Fruit fly (Drosophila melanogaster) whole organism, embryonic: Measurements from ENCODE around the gene CG13114.
A peak's percentile ranks its signal among the peaks of the same experiment; 100 is the strongest.

Experiments
- CG10366 ChIP-seq: fragments of 200-800 bp; sonication (Bioruptor generic); IDR thresholded peaks from 2 replicates; pipeline ENCODE4 v1.3.6; 2022; ENCODE audit warnings: missing biosample characterization, missing genetic modification characterization
- CG10462 ChIP-seq: fragments of 200-800 bp; sonication (Bioruptor generic); optimal IDR thresholded peaks from 2 replicates; lab custom pipeline; 2016; ENCODE audit warnings: missing biosample characterization, missing genetic modification characterization
- CG13287 ChIP-seq: fragments of 200-800 bp; sonication (Bioruptor generic); IDR thresholded peaks from 2 replicates; pipeline ENCODE4 v1.3.6; 2022; ENCODE audit warnings: missing biosample characterization, missing genetic modification characterization; ENCODE audit not compliant: partially characterized antibody
- CG16813 ChIP-seq: fragments of 200-800 bp; sonication (Bioruptor generic); IDR thresholded peaks from 3 replicates; pipeline ENCODE4 v1.3.6; 2022; ENCODE audit warnings: missing biosample characterization, missing genetic modification characterization; ENCODE audit not compliant: partially characterized antibody
- CG17612 ChIP-seq: fragments of 200-800 bp; sonication (Bioruptor generic); IDR thresholded peaks from 2 replicates; pipeline ENCODE4 v1.3.6; 2022; ENCODE audit warnings: missing biosample characterization, missing genetic modification characterization
- CG1832 ChIP-seq: fragments of 200-800 bp; sonication (Bioruptor generic); optimal IDR thresholded peaks from 2 replicates; lab custom pipeline; 2017; ENCODE audit warnings: missing biosample characterization, mild to moderate bottlenecking, missing genetic modification characterization, inconsistent platforms
- CG32532 ChIP-seq: fragments of 200-800 bp; sonication (Bioruptor generic); IDR thresholded peaks from 2 replicates; pipeline ENCODE4 v1.3.6; 2022; ENCODE audit warnings: missing biosample characterization, missing genetic modification characterization
- CG32772 ChIP-seq: fragments of 200-800 bp; sonication (Bioruptor generic); IDR thresholded peaks from 2 replicates; pipeline ENCODE4 v1.3.6; 2022; ENCODE audit warnings: missing biosample characterization, missing genetic modification characterization
- CG4707 ChIP-seq: fragments of 200-800 bp; sonication (Bioruptor generic); optimal IDR thresholded peaks from 2 replicates; lab custom pipeline; 2018; ENCODE audit warnings: missing biosample characterization, mild to moderate bottlenecking, missing genetic modification characterization, moderate library complexity
- CG4730 ChIP-seq: fragments of 200-800 bp; sonication (Bioruptor generic); IDR thresholded peaks from 2 replicates; pipeline ENCODE4 v1.3.6; 2022; ENCODE audit warnings: missing biosample characterization, missing genetic modification characterization
- CG5953 ChIP-seq: fragments of 200-800 bp; sonication (Bioruptor generic); IDR thresholded peaks from 2 replicates; pipeline ENCODE4 v1.3.6; 2022; ENCODE audit warnings: missing biosample characterization, missing genetic modification characterization
- CG6854 ChIP-seq: fragments of 200-800 bp; sonication (Bioruptor generic); optimal IDR thresholded peaks from 3 replicates; lab custom pipeline; 2017; ENCODE audit warnings: missing biosample characterization, mild to moderate bottlenecking, missing genetic modification characterization
- CG7372 ChIP-seq: fragments of 200-800 bp; sonication (Bioruptor generic); IDR thresholded peaks from 2 replicates; pipeline ENCODE4 v1.3.6; 2022; ENCODE audit warnings: missing biosample characterization, missing genetic modification characterization
- CG9797 ChIP-seq: fragments of 200-800 bp; sonication (Bioruptor generic); optimal IDR thresholded peaks from 3 replicates; lab custom pipeline; 2018; ENCODE audit warnings: missing biosample characterization, mild to moderate bottlenecking, missing genetic modification characterization
- CG9932 ChIP-seq: fragments of 200-800 bp; sonication (Bioruptor generic); IDR thresholded peaks from 2 replicates; pipeline ENCODE4 v1.3.6; 2022; ENCODE audit warnings: missing biosample characterization, missing genetic modification characterization
- Chrac-16 ChIP-seq: fragments of 200-800 bp; sonication (Bioruptor generic); optimal IDR thresholded peaks from 3 replicates; lab custom pipeline; 2016; ENCODE audit warnings: missing biosample characterization, missing genetic modification characterization
- Deaf1 ChIP-seq: fragments of 200-800 bp; optimal IDR thresholded peaks from 3 replicates; lab custom pipeline; 2019; ENCODE audit warnings: missing biosample characterization, mild to moderate bottlenecking, missing genetic modification characterization, moderate library complexity
- Dp ChIP-seq: fragments of 200-800 bp; sonication (Bioruptor generic); optimal IDR thresholded peaks from 2 replicates; lab custom pipeline; 2018; ENCODE audit warnings: missing biosample characterization, mild to moderate bottlenecking, missing genetic modification characterization, moderate library complexity
- Ets65A ChIP-seq: fragments of 200-800 bp; sonication (Bioruptor generic); peaks from one replicate; lab custom pipeline; 2016; ENCODE audit warnings: missing biosample characterization, missing genetic modification characterization
- HLHmδ ChIP-seq: fragments of 200-800 bp; sonication (Bioruptor generic); optimal IDR thresholded peaks from 2 replicates; lab custom pipeline; 2018; ENCODE audit warnings: missing biosample characterization, mild to moderate bottlenecking, missing genetic modification characterization, moderate library complexity
- MTF-1 ChIP-seq: fragments of 200-800 bp; sonication (Bioruptor generic); optimal IDR thresholded peaks from 2 replicates; lab custom pipeline; 2018; ENCODE audit warnings: missing biosample characterization, mild to moderate bottlenecking, missing genetic modification characterization, borderline replicate concordance
- Max ChIP-seq: fragments of 200-800 bp; sonication (Bioruptor generic); optimal IDR thresholded peaks from 2 replicates; lab custom pipeline; 2016; ENCODE audit warnings: missing biosample characterization, mild to moderate bottlenecking, missing genetic modification characterization
- Med ChIP-seq: fragments of 200-800 bp; sonication (Bioruptor generic); peaks from one replicate; lab custom pipeline; 2016; ENCODE audit warnings: missing biosample characterization, missing genetic modification characterization, mild to moderate bottlenecking, inconsistent platforms, moderate library complexity
- PHDP ChIP-seq: fragments of 200-800 bp; sonication (Bioruptor generic); optimal IDR thresholded peaks from 3 replicates; lab custom pipeline; 2018; ENCODE audit warnings: missing biosample characterization, mild to moderate bottlenecking, missing genetic modification characterization, moderate library complexity
- Rfx ChIP-seq: fragments of 200-800 bp; sonication (Bioruptor generic); IDR thresholded peaks from 2 replicates; pipeline ENCODE4 v1.3.6; 2022; ENCODE audit warnings: missing biosample characterization, missing genetic modification characterization
- Sox100B ChIP-seq: fragments of 200-800 bp; sonication (Bioruptor generic); optimal IDR thresholded peaks from 3 replicates; lab custom pipeline; 2018; ENCODE audit warnings: missing biosample characterization, mild to moderate bottlenecking, missing genetic modification characterization
- Trl ChIP-seq, 3 experiments: fragments of >200 bp in 2 of 3; fragments of 200-800 bp in 1 of 3; sonication (Bioruptor generic) in 1 of 3; optimal IDR thresholded peaks; 2 replicates in 1 of 3; 3 replicates in 2 of 3; lab custom pipeline; 2016 to 2017; ENCODE audit warnings: missing biosample characterization in 1 of 3, missing genetic modification characterization in 1 of 3
- aop ChIP-seq: fragments of 200-800 bp; sonication (Bioruptor generic); IDR thresholded peaks from 2 replicates; pipeline ENCODE4 v1.3.6; 2022; ENCODE audit warnings: missing biosample characterization, missing genetic modification characterization
- bigmax ChIP-seq: fragments of 200-800 bp; sonication (Bioruptor generic); optimal IDR thresholded peaks from 2 replicates; lab custom pipeline; 2018; ENCODE audit warnings: missing biosample characterization, mild to moderate bottlenecking, missing genetic modification characterization
- chinmo ChIP-seq: fragments of 200-800 bp; sonication (Bioruptor generic); IDR thresholded peaks from 4 replicates; pipeline ENCODE4 v1.3.6; 2022; ENCODE audit warnings: missing biosample characterization, missing genetic modification characterization; ENCODE audit not compliant: partially characterized antibody
- chm ChIP-seq: fragments of 200-800 bp; sonication (Bioruptor generic); IDR thresholded peaks from 2 replicates; pipeline ENCODE4 v1.3.6; 2022; ENCODE audit warnings: missing biosample characterization, missing genetic modification characterization
- crol ChIP-seq: fragments of 200-800 bp; sonication (Bioruptor generic); IDR thresholded peaks from 2 replicates; pipeline ENCODE4 v1.3.6; 2022; ENCODE audit warnings: missing biosample characterization, missing genetic modification characterization
- ind ChIP-seq: fragments of 200-800 bp; sonication (Bioruptor generic); optimal IDR thresholded peaks from 3 replicates; lab custom pipeline; 2016; ENCODE audit warnings: missing biosample characterization, missing genetic modification characterization
- klu ChIP-seq: fragments of 200-800 bp; sonication (Bioruptor generic); IDR thresholded peaks from 2 replicates; pipeline ENCODE4 v1.3.6; 2022; ENCODE audit warnings: missing biosample characterization, missing genetic modification characterization
- lilli ChIP-seq: fragments of 200-800 bp; sonication (Bioruptor generic); optimal IDR thresholded peaks from 3 replicates; lab custom pipeline; 2016; ENCODE audit warnings: missing biosample characterization, missing genetic modification characterization
- onecut ChIP-seq: fragments of 200-800 bp; sonication (Bioruptor generic); IDR thresholded peaks from 2 replicates; pipeline ENCODE4 v1.3.6; 2022; ENCODE audit warnings: missing biosample characterization, missing genetic modification characterization
- pita ChIP-seq: fragments of 200-800 bp; sonication (Bioruptor generic); optimal IDR thresholded peaks from 2 replicates; lab custom pipeline; 2017; ENCODE audit warnings: missing biosample characterization, mild to moderate bottlenecking, missing genetic modification characterization
- pnt ChIP-seq: fragments of 200-800 bp; sonication (Bioruptor generic); optimal IDR thresholded peaks from 3 replicates; lab custom pipeline; 2016; ENCODE audit warnings: missing biosample characterization, missing genetic modification characterization
- pros ChIP-seq: fragments of 200-800 bp; sonication (Bioruptor generic); optimal IDR thresholded peaks from 3 replicates; lab custom pipeline; 2019; ENCODE audit warnings: missing biosample characterization, mild to moderate bottlenecking, missing genetic modification characterization, moderate library complexity
- pzg ChIP-seq: fragments of 200-800 bp; sonication (Bioruptor generic); optimal IDR thresholded peaks from 3 replicates; lab custom pipeline; 2018; ENCODE audit warnings: missing biosample characterization, mild to moderate bottlenecking, missing genetic modification characterization, moderate library complexity
- row ChIP-seq: fragments of 200-800 bp; sonication (Bioruptor generic); IDR thresholded peaks from 3 replicates; pipeline ENCODE4 v1.3.6; 2022; ENCODE audit warnings: missing biosample characterization, missing genetic modification characterization
- run ChIP-seq: fragments of 200-800 bp; sonication (Bioruptor generic); optimal IDR thresholded peaks from 3 replicates; lab custom pipeline; 2018; ENCODE audit warnings: missing biosample characterization, mild to moderate bottlenecking, missing genetic modification characterization
- scrt ChIP-seq: fragments of 200-800 bp; sonication (Bioruptor generic); optimal IDR thresholded peaks from 2 replicates; lab custom pipeline; 2018; ENCODE audit warnings: missing biosample characterization, mild to moderate bottlenecking, missing genetic modification characterization, moderate library complexity
- sima ChIP-seq: fragments of 200-800 bp; sonication (Bioruptor generic); optimal IDR thresholded peaks from 2 replicates; lab custom pipeline; 2016; ENCODE audit warnings: missing biosample characterization, missing genetic modification characterization
- sisA ChIP-seq: fragments of 200-800 bp; sonication (Bioruptor generic); IDR thresholded peaks from 2 replicates; pipeline ENCODE4 v1.3.6; 2022; ENCODE audit warnings: missing biosample characterization, missing genetic modification characterization
- so ChIP-seq: fragments of 200-800 bp; sonication (Bioruptor generic); IDR thresholded peaks from 3 replicates; pipeline ENCODE4 v1.3.6; 2022; ENCODE audit warnings: missing biosample characterization, missing genetic modification characterization
- sr ChIP-seq: fragments of 200-800 bp; sonication (Bioruptor generic); IDR thresholded peaks from 3 replicates; pipeline ENCODE4 v1.3.6; 2022; ENCODE audit warnings: missing biosample characterization, missing genetic modification characterization
- vfl ChIP-seq: fragments of 200-800 bp; sonication (Bioruptor generic); optimal IDR thresholded peaks from 2 replicates; lab custom pipeline; 2016; ENCODE audit warnings: missing biosample characterization, missing genetic modification characterization
- zen2 ChIP-seq: fragments of 200-800 bp; sonication (Bioruptor generic); IDR thresholded peaks from 3 replicates; pipeline ENCODE4 v1.3.6; 2022; ENCODE audit warnings: missing biosample characterization, missing genetic modification characterization; ENCODE audit not compliant: partially characterized antibody

Gene CG13114

DNA sequence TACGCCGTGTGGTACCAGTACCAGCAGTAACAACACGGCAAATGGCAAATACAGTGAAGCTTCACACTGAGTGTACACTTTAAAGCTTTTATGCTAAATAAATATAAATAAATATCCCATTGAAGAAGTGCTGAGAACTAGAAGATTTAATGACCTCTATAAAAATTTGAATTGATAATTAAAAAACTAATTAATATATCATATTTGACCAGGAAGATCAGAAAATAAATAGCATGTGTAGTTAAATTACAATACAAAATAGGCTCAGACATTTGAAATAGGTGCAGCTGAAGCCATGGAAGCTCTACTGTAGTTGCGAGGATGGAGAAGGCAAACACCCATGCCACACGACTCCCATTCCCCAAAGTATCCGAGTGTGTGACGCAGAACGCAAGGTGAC lies 18.9 kb downstream of the CG13114 start (continued):
- peak; percentile 37 for TF ChIP-seq lilli
- TF ChIP-seq so (GFP tag; lab: Robert Waterston, UW) = 0 out of 3 replicates have a peak, but pooled peaks have one; percentile 29
- no peak for TF ChIP-seq Dp (GFP tag; lab: Kevin White, UChicago)
- TF ChIP-seq chm (GFP tag; lab: Robert Waterston, UW) = no peak
- TF ChIP-seq sima = no peak
- TF ChIP-seq klu (GFP tag; lab: Robert Waterston, UW) = peak; percentile 10; the same call in 1 of the 2 replicates

DNA sequence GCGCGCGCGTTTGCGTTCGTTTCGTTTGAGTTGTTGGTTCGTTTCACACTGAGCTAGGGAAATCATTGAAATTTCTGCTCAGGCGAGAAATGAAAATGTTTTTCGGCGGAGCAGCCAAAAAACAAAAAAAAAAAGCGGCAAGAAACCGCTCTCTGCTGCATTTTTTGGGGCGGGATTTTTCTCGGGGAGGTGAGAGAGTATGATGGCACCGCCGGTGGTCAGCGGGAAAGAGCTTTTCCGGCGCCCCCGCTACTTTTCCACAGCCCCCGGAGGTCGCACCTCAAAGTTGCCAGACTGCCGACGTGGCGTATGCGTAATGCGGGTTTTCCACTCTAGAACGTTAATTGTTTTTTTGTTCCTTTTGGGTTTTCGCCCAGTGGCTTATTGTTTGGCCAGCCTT lies 19.8 kb downstream of the CG13114 start, which contains the start of gene CG46468:
Gene CG46468, minus strand, starts transcription at position 52 of the 400 bp plus-strand sequence.
- TF ChIP-seq Sox100B (GFP tag; lab: Kevin White, UChicago) (no peak), CG10462 (GFP tag; lab: Kevin White, UChicago) (no peak), vfl (GFP tag; lab: Kevin White, UChicago) (no peak), CG17612 (GFP tag; lab: Robert Waterston, UW) (no peak), Med (peak; percentile 38), pnt (GFP tag; lab: Kevin White, UChicago) (no peak), pzg (no peak), chinmo (GFP tag; lab: Robert Waterston, UW) (no peak), Ets65A (GFP tag; lab: Kevin White, UChicago) (peak; percentile 10), sr (GFP tag; lab: Robert Waterston, UW) (peak; percentile 55; the same call in 2 of the 3 replicates), CG13287 (GFP tag; lab: Robert Waterston, UW) (no peak; the same call in 1 of the 2 replicates), crol (peak; percentile 71), Chrac-16 (GFP tag; lab: Kevin White, UChicago) (no peak), pita (GFP tag; lab: Kevin White, UChicago) (no peak), CG1832 (GFP tag; lab: Kevin White, UChicago) (no peak), CG32532 (GFP tag; lab: Robert Waterston, UW) (no peak), scrt (GFP tag; lab: Kevin White, UChicago) (no peak), Rfx (GFP tag; lab: Robert Waterston, UW) (0 out of 2 replicates have a peak, but pooled peaks have one; percentile 20), row (GFP tag; lab: Robert Waterston, UW) (0 out of 3 replicates have a peak, but pooled peaks have one; percentile 17), CG4730 (GFP tag; lab: Robert Waterston, UW) (0 out of 2 replicates have a peak, but pooled peaks have one; percentile 10), CG32772 (GFP tag; lab: Robert Waterston, UW) (peak; percentile 11; the same call in 1 of the 2 replicates), CG7372 (GFP tag; lab: Robert Waterston, UW) (0 out of 2 replicates have a peak, but pooled peaks have one; percentile 9), bigmax (GFP tag; lab: Kevin White, UChicago) (no peak), run (tag; lab: Kevin White, UChicago) (no peak), Max (GFP tag; lab: Kevin White, UChicago) (no peak), pros (no peak), CG16813 (no peak), CG9797 (no peak)

DNA sequence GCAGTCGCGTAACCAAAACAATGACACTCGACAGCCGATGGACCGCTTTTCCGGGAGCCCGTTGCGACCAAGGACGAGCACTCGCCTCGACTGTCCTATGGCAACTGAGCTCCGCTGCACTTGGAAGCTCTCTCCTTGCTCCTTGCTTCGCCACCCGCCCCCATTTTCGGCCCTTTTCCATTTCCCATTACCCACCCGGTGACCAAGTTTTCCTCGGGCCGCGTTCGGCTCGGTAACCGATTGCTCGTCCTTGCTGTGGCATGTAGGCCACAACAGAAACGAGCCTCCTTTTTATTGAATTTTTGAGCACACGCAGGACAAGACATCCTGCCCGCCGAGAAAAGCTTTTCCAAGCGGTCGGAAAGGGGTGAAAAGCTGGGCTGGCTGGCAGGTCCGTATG lies 21.0 kb downstream of the CG13114 start, which contains the start of gene jp:
Gene jp, minus strand, starts transcription at position 95 of the 400 bp plus-strand sequence.
- TF ChIP-seq Med = peak; percentile 68
- no peak for TF ChIP-seq zen2 (GFP tag; lab: Robert Waterston, UW)
- no peak for TF ChIP-seq PHDP (tag; lab: Kevin White, UChicago)
- 0 out of 3 replicates have a peak, but pooled peaks have one; percentile 25 for TF ChIP-seq CG16813
- TF ChIP-seq aop (GFP tag; lab: Robert Waterston, UW) = no peak
- TF ChIP-seq HLHmδ (GFP tag; lab: Kevin White, UChicago) = no peak
- TF ChIP-seq Trl (optimal IDR thresholded peaks at IDR 0.05; lab: Kevin White, UChicago) = no peak
- no peak for TF ChIP-seq Trl (GFP tag; optimal IDR thresholded peaks at IDR 0.05; lab: Kevin White, UChicago)
- TF ChIP-seq CG6854 = peak; percentile 3
- peak; percentile 96 for TF ChIP-seq Deaf1 (tag; lab: Kevin White, UChicago)
- 0 out of 2 replicates have a peak, but pooled peaks have one; percentile 23 for TF ChIP-seq CG5953 (GFP tag; lab: Robert Waterston, UW)
- TF ChIP-seq CG10366 (GFP tag; lab: Robert Waterston, UW) = no peak
- TF ChIP-seq CG4707 (GFP tag; lab: Kevin White, UChicago) = no peak
- TF ChIP-seq CG9932 (GFP tag; lab: Robert Waterston, UW) = 0 out of 2 replicates have a peak, but pooled peaks have one; percentile 9
- TF ChIP-seq sisA = no peak
- TF ChIP-seq MTF-1 (GFP tag; lab: Kevin White, UChicago) = no peak
- peak; percentile 43 for TF ChIP-seq onecut (GFP tag; lab: Robert Waterston, UW)
- no peak for TF ChIP-seq ind (GFP tag; lab: Kevin White, UChicago)
